Worm (Caenorhabditis elegans) whole organism, L3 larva: ENCODE results near the gene F16F9.1.

Source experiments
- R02D3.7 ChIP-seq: fragments of 150-350 bp; optimal IDR thresholded peaks from 2 replicates; lab custom pipeline; 2014; ENCODE audit warnings: missing biosample characterization, missing genetic modification characterization
- ama-1 ChIP-seq: fragments of 150-350 bp; optimal IDR thresholded peaks from 2 replicates; lab custom pipeline; 2018
- ceh-82 ChIP-seq: fragments of 150-350 bp; optimal IDR thresholded peaks from 2 replicates; lab custom pipeline; 2014; ENCODE audit warnings: missing biosample characterization, missing genetic modification characterization
- ceh-9 ChIP-seq: sonication (generic microtip); optimal IDR thresholded peaks from 2 replicates; lab custom pipeline; 2018; ENCODE audit warnings: missing biosample characterization, missing genetic modification characterization
- elt-1 ChIP-seq: fragments of 150-350 bp; optimal IDR thresholded peaks from 2 replicates; lab custom pipeline; 2014; ENCODE audit warnings: missing biosample characterization, missing genetic modification characterization
- elt-2 ChIP-seq: sonication (generic microtip); optimal IDR thresholded peaks from 2 replicates; lab custom pipeline; 2016; ENCODE audit warnings: missing genetic modification reagents, mild to moderate bottlenecking, missing genetic modification characterization, missing compliant biosample characterization
- elt-3 ChIP-seq, 3 experiments: fragments of 150-350 bp in 1 of 3; sonication (generic microtip) in 2 of 3; optimal IDR thresholded peaks; 2 replicates in 2 of 3; 4 replicates in 1 of 3; lab custom pipeline; 2014 to 2017; ENCODE audit warnings: missing biosample characterization in 3 of 3, missing genetic modification characterization in 3 of 3
- eor-1 ChIP-seq, 2 experiments: fragments of 150-350 bp; optimal IDR thresholded peaks; 2 replicates each; lab custom pipeline; 2014 to 2018; ENCODE audit warnings: missing biosample characterization in 2 of 2, missing genetic modification characterization in 2 of 2
- fos-1 ChIP-seq: fragments of 150-350 bp; optimal IDR thresholded peaks from 2 replicates; lab custom pipeline; 2014; ENCODE audit warnings: missing biosample characterization, missing genetic modification characterization
- hmg-11 ChIP-seq: sonication (generic microtip); optimal IDR thresholded peaks from 2 replicates; lab custom pipeline; 2016; ENCODE audit warnings: missing genetic modification characterization, missing compliant biosample characterization
- jun-1 ChIP-seq: fragments of 150-350 bp; optimal IDR thresholded peaks from 2 replicates; lab custom pipeline; 2014; ENCODE audit warnings: missing biosample characterization, missing genetic modification reagents, missing genetic modification characterization
- lin-15B ChIP-seq: fragments of 150-350 bp; optimal IDR thresholded peaks from 2 replicates; lab custom pipeline; 2014; ENCODE audit warnings: missing biosample characterization, missing genetic modification characterization
- lsy-12 ChIP-seq: sonication (generic microtip); optimal IDR thresholded peaks from 2 replicates; lab custom pipeline; 2016; ENCODE audit warnings: mild to moderate bottlenecking, missing genetic modification characterization, missing compliant biosample characterization
- mml-1 ChIP-seq: fragments of 150-350 bp; sonication (generic microtip); optimal IDR thresholded peaks from 3 replicates; lab custom pipeline; 2014; ENCODE audit warnings: missing biosample characterization, missing genetic modification characterization
- nfya-1 ChIP-seq: sonication (generic microtip); optimal IDR thresholded peaks from 2 replicates; lab custom pipeline; 2017; ENCODE audit warnings: missing genetic modification characterization, mild to moderate bottlenecking, missing compliant biosample characterization, antibody characterized with exemption, moderate library complexity; ENCODE audit not compliant: insufficient read depth
- nhr-11 ChIP-seq: fragments of 150-350 bp; optimal IDR thresholded peaks from 2 replicates; lab custom pipeline; 2014; ENCODE audit warnings: missing biosample characterization, missing genetic modification characterization
- nhr-23 ChIP-seq: fragments of 150-350 bp; optimal IDR thresholded peaks from 2 replicates; lab custom pipeline; 2014; ENCODE audit warnings: missing biosample characterization, missing genetic modification reagents, missing genetic modification characterization
- nhr-237 ChIP-seq: fragments of 150-350 bp; optimal IDR thresholded peaks from 2 replicates; lab custom pipeline; 2014; ENCODE audit warnings: missing biosample characterization, missing genetic modification characterization
- nhr-25 ChIP-seq: sonication (generic microtip); optimal IDR thresholded peaks from 2 replicates; lab custom pipeline; 2017; ENCODE audit warnings: missing biosample characterization, missing genetic modification characterization
- nhr-43 ChIP-seq: sonication (generic microtip); optimal IDR thresholded peaks from 2 replicates; lab custom pipeline; 2016; ENCODE audit warnings: mild to moderate bottlenecking, missing genetic modification characterization, missing compliant biosample characterization; ENCODE audit not compliant: poor library complexity, severe bottlenecking
- nhr-67 ChIP-seq: fragments of 150-350 bp; optimal IDR thresholded peaks from 2 replicates; lab custom pipeline; 2014; ENCODE audit warnings: missing biosample characterization, missing genetic modification characterization
- pha-4 ChIP-seq: fragments of 150-350 bp; optimal IDR thresholded peaks from 2 replicates; lab custom pipeline; 2014; ENCODE audit warnings: missing biosample characterization, missing genetic modification reagents, missing genetic modification characterization
- pqm-1 ChIP-seq: fragments of 150-350 bp; optimal IDR thresholded peaks from 2 replicates; lab custom pipeline; 2017; ENCODE audit warnings: missing biosample characterization, missing genetic modification characterization, inconsistent platforms
- sea-2 ChIP-seq: fragments of 150-350 bp; sonication (generic microtip); optimal IDR thresholded peaks from 4 replicates; lab custom pipeline; 2014; ENCODE audit warnings: missing biosample characterization, missing genetic modification reagents, missing genetic modification characterization
- skn-1 ChIP-seq: fragments of 150-350 bp; optimal IDR thresholded peaks from 2 replicates; lab custom pipeline; 2014; ENCODE audit warnings: missing biosample characterization, missing genetic modification characterization
- unc-39 ChIP-seq: sonication (generic microtip); optimal IDR thresholded peaks from 4 replicates; lab custom pipeline; 2017; ENCODE audit warnings: missing biosample characterization, missing genetic modification characterization
- zag-1 ChIP-seq: fragments of 150-350 bp; optimal IDR thresholded peaks from 2 replicates; lab custom pipeline; 2014; ENCODE audit warnings: missing biosample characterization, missing genetic modification characterization

The F16F9.1 gene

ce11 chrX:8455590-8456166 is 9.5 kb downstream of the F16F9.1 start, which contains the start of gene dpy-6:
dpy-6 (minus strand) TSS chrX:8455640.
- TF ChIP-seq elt-3 (tag; optimal IDR thresholded peaks at IDR 0.05; lab: Kevin White, UChicago) (peak in 1 of 3 experiments; percentile 65), ceh-9 (no peak), elt-1 (tag; lab: Kevin White, UChicago) (no peak), sea-2 (GFP tag; lab: Kevin White, UChicago) (no peak), nhr-23 (tag; lab: Kevin White, UChicago) (peak; percentile 36)

- TF ChIP-seq nhr-67 (tag; lab: Kevin White, UChicago): no peak
- no peak for TF ChIP-seq skn-1 (tag; lab: Kevin White, UChicago)
- TF ChIP-seq pqm-1 (tag; lab: Kevin White, UChicago): no peak
- TF ChIP-seq nhr-23 (tag; lab: Kevin White, UChicago): no peak
- TF ChIP-seq zag-1 (tag; lab: Kevin White, UChicago): no peak
- no peak for TF ChIP-seq lin-15B (tag; lab: Kevin White, UChicago)
- no peak for TF ChIP-seq elt-3 (tag; optimal IDR thresholded peaks at IDR 0.05; lab: Kevin White, UChicago)
- TF ChIP-seq ceh-82 (tag; lab: Kevin White, UChicago): no peak
- TF ChIP-seq ceh-9: no peak
- no peak for TF ChIP-seq hmg-11 (tag; lab: Kevin White, UChicago)
- TF ChIP-seq nfya-1 (tag; lab: Kevin White, UChicago): no peak
- no peak for TF ChIP-seq ama-1 (lab: Kevin White, UChicago)
- TF ChIP-seq nhr-237 (tag; lab: Kevin White, UChicago): no peak
- no peak for TF ChIP-seq nhr-11
- no peak for TF ChIP-seq jun-1 (tag; lab: Kevin White, UChicago)
- no peak for TF ChIP-seq nhr-25 (tag; lab: Kevin White, UChicago)
Observed at ce11 chrX:8457314-8457713, 11.1 kb downstream of the F16F9.1 start, which contains the start of gene F16F9.3. F16F9.3 (plus strand) TSS chrX:8457614.

- TF ChIP-seq nhr-67 (tag; lab: Kevin White, UChicago) (no peak), R02D3.7 (tag; lab: Kevin White, UChicago) (no peak)
- TF ChIP-seq, all 47 proteins: peak for 0
Observed at ce11 chrX:8459789-8460188, 13.6 kb downstream of the F16F9.1 start.

ce11 chrX:8460958-8461357 is 14.8 kb downstream of the F16F9.1 start:
- TF ChIP-seq zag-1 (tag; lab: Kevin White, UChicago) (no peak), unc-39 (tag; lab: Kevin White, UChicago) (no peak), nfya-1 (tag; lab: Kevin White, UChicago) (no peak)

ce11 chrX:8463085-8463645 is 17.0 kb downstream of the F16F9.1 start, which contains the start of gene F16F9.4:
F16F9.4 (minus strand) TSS chrX:8463360.
- TF ChIP-seq fos-1 (no peak), eor-1 (tag; optimal IDR thresholded peaks at IDR 0.05; lab: Kevin White, UChicago) (no peak), nhr-67 (tag; lab: Kevin White, UChicago) (no peak), elt-2 (tag; lab: Kevin White, UChicago) (peak; percentile 66), mml-1 (no peak), pqm-1 (tag; lab: Kevin White, UChicago) (peak; percentile 64), lsy-12 (no peak)

ce11 chrX:8463889-8464444 is 17.8 kb downstream of the F16F9.1 start:
- peak; percentile 12 for TF ChIP-seq nhr-23 (tag; lab: Kevin White, UChicago)
- no peak for TF ChIP-seq nhr-43 (tag; lab: Kevin White, UChicago)
- TF ChIP-seq pqm-1 (tag; lab: Kevin White, UChicago): no peak
- TF ChIP-seq pha-4 (tag; lab: Kevin White, UChicago): no peak
